Worm (Caenorhabditis elegans) whole organism, midembryonic: ENCODE measurements around the gene E04F6.8.

Experiments
- T22C8.4 ChIP-seq: fragments of 200-800 bp; sonication (Bioruptor generic); IDR thresholded peaks from 2 replicates; pipeline ENCODE4 v1.3.6; 2022; ENCODE audit warnings: missing genetic modification characterization, missing compliant biosample characterization
- flt-1 ChIP-seq: fragments of 200-800 bp; sonication (Bioruptor generic); IDR thresholded peaks from 2 replicates; pipeline ENCODE4 v1.3.6; 2022; ENCODE audit warnings: missing genetic modification characterization, missing compliant biosample characterization
- med-1 ChIP-seq: sonication (generic microtip); optimal IDR thresholded peaks from 2 replicates; lab custom pipeline; 2017; ENCODE audit warnings: missing genetic modification characterization, mild to moderate bottlenecking, missing compliant biosample characterization, antibody characterized with exemption, missing genetic modification reagents; ENCODE audit not compliant: insufficient read depth
- ref-1 ChIP-seq: fragments of 200-800 bp; sonication (Bioruptor generic); conservative IDR thresholded peaks from 2 replicates; pipeline ENCODE4 v1.3.6; 2022; ENCODE audit warnings: missing genetic modification reagents, missing genetic modification characterization, missing compliant biosample characterization
- ztf-29 ChIP-seq: fragments of 200-800 bp; sonication (Bioruptor generic); IDR thresholded peaks from 2 replicates; pipeline ENCODE4 v1.3.6; 2022; ENCODE audit warnings: missing genetic modification reagents, missing genetic modification characterization, missing compliant biosample characterization

DNA sequence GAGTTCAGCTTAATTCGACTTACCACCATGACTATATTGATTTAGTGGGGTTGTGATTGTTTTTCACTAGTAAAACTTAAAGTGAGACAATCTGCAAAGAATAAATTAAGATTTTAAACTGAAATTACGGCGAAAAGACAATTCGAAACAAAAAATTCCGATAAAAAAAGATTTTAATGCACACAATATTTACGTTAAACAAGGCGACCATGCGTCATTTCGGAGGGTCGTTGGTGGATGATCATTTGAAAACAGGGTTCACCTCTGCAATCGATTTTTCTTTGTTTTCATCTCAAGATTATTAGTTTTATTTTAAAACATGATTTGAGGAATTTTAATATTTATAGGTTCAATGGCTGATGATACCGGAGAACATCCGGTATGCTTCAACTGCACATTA lies 41.9 kb upstream of the E04F6.8 start, which contains the start of gene lsm-4:
- TF ChIP-seq ref-1 (GFP tag; lab: Robert Waterston, UW) (no peak), flt-1 (no peak), med-1 (GFP tag; lab: Kevin White, UChicago) (no peak), T22C8.4 (GFP tag; lab: Robert Waterston, UW) (no peak), ztf-29 (GFP tag; lab: Robert Waterston, UW) (no peak)
